Worm (Caenorhabditis elegans) whole organism, mixed stage, embryonic: ENCODE data around the gene Y81G3A.2.
A peak's percentile ranks its signal among the peaks of the same experiment; 100 is the strongest.

Source experiments
- M03D4.4 ChIP-seq: sonication (generic microtip); optimal IDR thresholded peaks from 2 replicates; lab custom pipeline; 2017; ENCODE audit warnings: mild to moderate bottlenecking, missing genetic modification characterization, missing compliant biosample characterization
- bed-3 ChIP-seq: fragments of 200-800 bp; sonication (Bioruptor generic); optimal IDR thresholded peaks from 3 replicates; lab custom pipeline; 2018; ENCODE audit warnings: mild to moderate bottlenecking, missing genetic modification characterization, moderate library complexity, missing compliant biosample characterization
- blmp-1 ChIP-seq: fragments of 150-350 bp; optimal IDR thresholded peaks from 2 replicates; lab custom pipeline; 2014; ENCODE audit warnings: missing biosample characterization, missing genetic modification characterization
- ceh-39 ChIP-seq: fragments of 150-350 bp; optimal IDR thresholded peaks from 2 replicates; lab custom pipeline; 2014; ENCODE audit warnings: missing biosample characterization, missing genetic modification characterization
- ceh-83 ChIP-seq: fragments of 200-800 bp; sonication (Bioruptor generic); optimal IDR thresholded peaks from 2 replicates; lab custom pipeline; 2018; ENCODE audit warnings: mild to moderate bottlenecking, missing genetic modification characterization, missing compliant biosample characterization
- ces-1 ChIP-seq: fragments of 150-350 bp; optimal IDR thresholded peaks from 2 replicates; lab custom pipeline; 2014; ENCODE audit warnings: missing biosample characterization, missing genetic modification reagents, missing genetic modification characterization
- cnd-1 ChIP-seq: fragments of 200-800 bp; sonication (Bioruptor generic); optimal IDR thresholded peaks from 2 replicates; lab custom pipeline; 2018; ENCODE audit warnings: mild to moderate bottlenecking, missing genetic modification characterization, missing compliant biosample characterization
- drap-1 ChIP-seq: fragments of 200-800 bp; sonication (Bioruptor generic); optimal IDR thresholded peaks from 3 replicates; lab custom pipeline; 2018; ENCODE audit warnings: mild to moderate bottlenecking, missing genetic modification characterization, missing compliant biosample characterization
- elt-1 ChIP-seq: sonication (generic microtip); optimal IDR thresholded peaks from 2 replicates; lab custom pipeline; 2017; ENCODE audit warnings: missing genetic modification characterization, mild to moderate bottlenecking, missing compliant biosample characterization, antibody characterized with exemption, moderate library complexity, borderline replicate concordance; ENCODE audit not compliant: insufficient read depth
- elt-3 ChIP-seq: fragments of 150-350 bp; optimal IDR thresholded peaks from 2 replicates; lab custom pipeline; 2014; ENCODE audit warnings: missing biosample characterization, missing genetic modification characterization
- flh-1 ChIP-seq: fragments of 200-800 bp; sonication (Bioruptor generic); optimal IDR thresholded peaks from 2 replicates; lab custom pipeline; 2018; ENCODE audit warnings: mild to moderate bottlenecking, missing genetic modification characterization, moderate library complexity, missing compliant biosample characterization
- ham-2 ChIP-seq: fragments of 200-800 bp; sonication (Bioruptor generic); optimal IDR thresholded peaks from 2 replicates; lab custom pipeline; 2018; ENCODE audit warnings: mild to moderate bottlenecking, missing genetic modification characterization, missing compliant biosample characterization
- hlh-1 ChIP-seq: fragments of 150-350 bp; optimal IDR thresholded peaks from 2 replicates; lab custom pipeline; 2014; ENCODE audit warnings: missing biosample characterization, missing genetic modification reagents, missing genetic modification characterization
- lin-13 ChIP-seq: fragments of 150-350 bp; optimal IDR thresholded peaks from 2 replicates; lab custom pipeline; 2014; ENCODE audit warnings: missing biosample characterization, missing genetic modification characterization
- lin-32 ChIP-seq: fragments of 200-800 bp; sonication (Bioruptor generic); optimal IDR thresholded peaks from 2 replicates; lab custom pipeline; 2018; ENCODE audit warnings: mild to moderate bottlenecking, missing genetic modification characterization, missing compliant biosample characterization
- lsy-2 ChIP-seq: fragments of 150-350 bp; optimal IDR thresholded peaks from 2 replicates; lab custom pipeline; 2014; ENCODE audit warnings: missing biosample characterization, missing genetic modification characterization
- mab-5 ChIP-seq: fragments of 150-350 bp; optimal IDR thresholded peaks from 2 replicates; lab custom pipeline; 2014; ENCODE audit warnings: missing biosample characterization, missing genetic modification characterization
- mep-1 ChIP-seq: fragments of 150-350 bp; optimal IDR thresholded peaks from 2 replicates; lab custom pipeline; 2017; ENCODE audit warnings: missing biosample characterization, missing genetic modification reagents, missing genetic modification characterization, inconsistent platforms
- mls-2 ChIP-seq: sonication (generic microtip); optimal IDR thresholded peaks from 2 replicates; lab custom pipeline; 2016; ENCODE audit warnings: mild to moderate bottlenecking, missing genetic modification characterization, moderate library complexity, missing compliant biosample characterization
- nhr-2 ChIP-seq: fragments of 150-350 bp; optimal IDR thresholded peaks from 2 replicates; lab custom pipeline; 2014; ENCODE audit warnings: missing biosample characterization, missing genetic modification characterization
- nhr-237 ChIP-seq: fragments of 150-350 bp; optimal IDR thresholded peaks from 2 replicates; lab custom pipeline; 2014; ENCODE audit warnings: missing biosample characterization, missing genetic modification characterization
- nhr-76 ChIP-seq: sonication (generic microtip); optimal IDR thresholded peaks from 2 replicates; lab custom pipeline; 2017; ENCODE audit warnings: missing biosample characterization, missing genetic modification characterization
- pha-4 ChIP-seq: fragments of 150-350 bp; optimal IDR thresholded peaks from 2 replicates; lab custom pipeline; 2018; ENCODE audit warnings: missing biosample characterization, missing genetic modification reagents, missing genetic modification characterization
- sem-2 ChIP-seq: fragments of 200-800 bp; sonication (Bioruptor generic); optimal IDR thresholded peaks from 2 replicates; lab custom pipeline; 2018; ENCODE audit warnings: mild to moderate bottlenecking, missing genetic modification characterization, missing compliant biosample characterization
- snpc-4 ChIP-seq: fragments of 150-350 bp; optimal IDR thresholded peaks from 2 replicates; lab custom pipeline; 2014; ENCODE audit warnings: missing biosample characterization, missing genetic modification characterization
- sptf-1 ChIP-seq: sonication (generic microtip); optimal IDR thresholded peaks from 2 replicates; lab custom pipeline; 2017; ENCODE audit warnings: mild to moderate bottlenecking, missing genetic modification characterization, moderate library complexity, missing compliant biosample characterization
- tbx-8 ChIP-seq: fragments of 200-800 bp; sonication (Bioruptor generic); optimal IDR thresholded peaks from 2 replicates; lab custom pipeline; 2018; ENCODE audit warnings: mild to moderate bottlenecking, missing genetic modification characterization, moderate library complexity, missing compliant biosample characterization
- unc-39 ChIP-seq: fragments of 150-350 bp; optimal IDR thresholded peaks from 2 replicates; lab custom pipeline; 2014; ENCODE audit warnings: missing biosample characterization, missing genetic modification characterization
- unc-62 ChIP-seq: fragments of 150-350 bp; optimal IDR thresholded peaks from 2 replicates; lab custom pipeline; 2014; ENCODE audit warnings: missing biosample characterization, missing genetic modification reagents, missing genetic modification characterization
- zip-8 ChIP-seq: fragments of 150-350 bp; optimal IDR thresholded peaks from 2 replicates; lab custom pipeline; 2014; ENCODE audit warnings: missing biosample characterization, missing genetic modification characterization
- ztf-11 ChIP-seq: fragments of 150-350 bp; optimal IDR thresholded peaks from 2 replicates; lab custom pipeline; 2014; ENCODE audit warnings: missing biosample characterization, missing genetic modification characterization

Gene Y81G3A.2

ce11 chrII:13117135-13117534 is 36.4 kb downstream of the Y81G3A.2 start, which contains the start of gene gfm-1:
gfm-1 (plus strand) TSS chrII:13117483.
- no peak for TF ChIP-seq bed-3 (GFP tag; lab: Kevin White, UChicago)
- no peak for TF ChIP-seq nhr-76
- TF ChIP-seq M03D4.4, result no peak
- TF ChIP-seq drap-1 (GFP tag; lab: Kevin White, UChicago), result no peak
- no peak for TF ChIP-seq unc-39 (tag; lab: Kevin White, UChicago)
- TF ChIP-seq mls-2 (tag; lab: Kevin White, UChicago), result no peak
- no peak for TF ChIP-seq cnd-1 (tag; lab: Kevin White, UChicago)
- TF ChIP-seq elt-1 (tag; lab: Kevin White, UChicago), result no peak
- TF ChIP-seq lsy-2 (tag; lab: Kevin White, UChicago), result peak; percentile 14
- no peak for TF ChIP-seq nhr-2
- no peak for TF ChIP-seq mab-5 (tag; lab: Kevin White, UChicago)
- no peak for TF ChIP-seq tbx-8 (GFP tag; lab: Kevin White, UChicago)
- peak; percentile 20 for TF ChIP-seq mep-1
- TF ChIP-seq zip-8 (tag; lab: Kevin White, UChicago), result no peak
- TF ChIP-seq pha-4 (tag; lab: Kevin White, UChicago), result no peak
- TF ChIP-seq ceh-83 (GFP tag; lab: Kevin White, UChicago), result no peak
- TF ChIP-seq ceh-39, result no peak
- TF ChIP-seq blmp-1 (tag; lab: Kevin White, UChicago), result no peak
- TF ChIP-seq ham-2 (GFP tag; lab: Kevin White, UChicago), result no peak
- TF ChIP-seq lin-32 (GFP tag; lab: Kevin White, UChicago), result no peak
- TF ChIP-seq elt-3 (tag; lab: Kevin White, UChicago), result no peak
- no peak for TF ChIP-seq hlh-1 (tag; lab: Kevin White, UChicago)
- no peak for TF ChIP-seq lin-13 (tag; lab: Kevin White, UChicago)
- peak; percentile 55 for TF ChIP-seq ces-1
- no peak for TF ChIP-seq flh-1
- TF ChIP-seq sptf-1 (tag; lab: Kevin White, UChicago), result peak; percentile 61
- no peak for TF ChIP-seq nhr-237 (tag; lab: Kevin White, UChicago)
- no peak for TF ChIP-seq sem-2 (GFP tag; lab: Kevin White, UChicago)
- no peak for TF ChIP-seq ztf-11 (tag; lab: Kevin White, UChicago)
- no peak for TF ChIP-seq unc-62 (GFP tag; lab: Kevin White, UChicago)
- TF ChIP-seq, all 35 proteins: peak for 4

ce11 chrII:13122720-13123119 is 42.0 kb downstream of the Y81G3A.2 start, which contains the start of gene bath-45:
bath-45 (plus strand) TSS chrII:13123020.
- TF ChIP-seq snpc-4 (tag; lab: Kevin White, UChicago) (no peak), lin-13 (tag; lab: Kevin White, UChicago) (no peak), nhr-237 (tag; lab: Kevin White, UChicago) (no peak), ces-1 (no peak), lsy-2 (tag; lab: Kevin White, UChicago) (no peak), drap-1 (GFP tag; lab: Kevin White, UChicago) (no peak), pha-4 (tag; lab: Kevin White, UChicago) (no peak), ceh-39 (no peak), elt-3 (tag; lab: Kevin White, UChicago) (no peak), mab-5 (tag; lab: Kevin White, UChicago) (no peak)

ce11 chrII:13129602-13130001 is 48.9 kb downstream of the Y81G3A.2 start, which contains the start of gene F29C12.6:
F29C12.6 (plus strand) TSS chrII:13129902.
- no peak for TF ChIP-seq zip-8 (tag; lab: Kevin White, UChicago)

ce11 chrII:13130576-13130975 is 49.9 kb downstream of the Y81G3A.2 start:
- TF ChIP-seq ham-2 (GFP tag; lab: Kevin White, UChicago) (no peak), ces-1 (no peak), ztf-11 (tag; lab: Kevin White, UChicago) (no peak), elt-3 (tag; lab: Kevin White, UChicago) (no peak)
